Fruit fly (Drosophila melanogaster): ENCODE results near the gene MnM.

MnM gene

DNA sequence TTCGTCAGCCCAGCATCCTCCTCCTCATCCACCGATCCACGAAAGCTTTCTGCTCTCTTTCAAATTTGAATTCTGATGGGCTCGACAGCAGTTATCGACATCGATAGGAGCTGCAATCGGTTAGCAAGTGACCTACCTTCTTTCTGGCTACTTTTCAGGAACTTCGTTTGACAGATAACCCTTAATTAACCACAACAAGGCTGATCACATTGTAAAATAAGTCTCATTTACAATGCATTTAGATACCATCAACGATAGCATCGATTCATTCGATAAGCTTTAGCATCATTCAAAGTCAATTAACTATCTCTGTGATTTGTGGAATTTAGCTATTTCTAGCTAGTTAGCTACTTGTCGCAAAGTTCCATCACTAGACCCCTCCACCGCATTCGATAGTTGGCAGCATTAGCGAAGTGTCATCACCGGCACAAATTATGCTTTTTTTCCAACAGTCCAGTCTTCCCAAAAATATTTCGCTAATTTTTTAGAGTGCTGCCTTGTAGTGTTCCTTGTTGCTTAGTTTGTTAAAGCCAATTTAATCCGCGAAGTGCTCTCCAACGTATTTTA is at the start of gene MnM, which contains the start of gene Girdin (continued):
- TF ChIP-seq CG7963 (GFP tag; IDR thresholded peaks at IDR 0.05; ENCODE audit: partially characterized antibody) (0 out of 3 replicates have a peak, but pooled peaks have one; percentile 43), CG7786 (GFP tag; optimal IDR thresholded peaks at IDR 0.05) (peak; percentile 86), exex (tag; optimal IDR thresholded peaks at IDR 0.05) (no peak), B-H1 (GFP tag; IDR thresholded peaks at IDR 0.05) (no peak), PHDP (tag; optimal IDR thresholded peaks at IDR 0.05) (no peak), CG7745 (tag; optimal IDR thresholded peaks at IDR 0.05) (no peak), Atf3 (GFP tag; optimal IDR thresholded peaks at IDR 0.05) (peak; percentile 54), MESR4 (GFP tag; optimal IDR thresholded peaks at IDR 0.05) (peak; percentile 63), CG4730 (GFP tag; IDR thresholded peaks at IDR 0.05) (0 out of 2 replicates have a peak, but pooled peaks have one; percentile 11), Med (GFP tag) (peak; percentile 94), sens-2 (GFP tag; IDR thresholded peaks at IDR 0.05) (no peak), CG15601 (tag; optimal IDR thresholded peaks at IDR 0.05) (no peak), schlank (tag; optimal IDR thresholded peaks at IDR 0.05) (no peak), pfk (GFP tag; optimal IDR thresholded peaks at IDR 0.05) (no peak), CG3847 (GFP tag; IDR thresholded peaks at IDR 0.05) (peak; percentile 73), Lim3 (GFP tag; IDR thresholded peaks at IDR 0.05) (no peak), dpn (GFP tag; optimal IDR thresholded peaks at IDR 0.05) (peak; percentile 77 to 83), Usf (GFP tag; optimal IDR thresholded peaks at IDR 0.05) (no peak), CG2120 (GFP tag; optimal IDR thresholded peaks at IDR 0.05) (peak; percentile 91), CG10274 (GFP tag; optimal IDR thresholded peaks at IDR 0.05) (no peak), pho (GFP tag; optimal IDR thresholded peaks at IDR 0.05) (peak; percentile 86), gsb-n (tag; optimal IDR thresholded peaks at IDR 0.05) (peak; percentile 78), Fer3 (tag; optimal IDR thresholded peaks at IDR 0.05) (no peak), NC2β (GFP tag; optimal IDR thresholded peaks at IDR 0.05) (peak; percentile 51), CG6765 (GFP tag; optimal IDR thresholded peaks at IDR 0.05) (no peak), CG6854 (GFP tag; optimal IDR thresholded peaks at IDR 0.05) (no peak), onecut (GFP tag; IDR thresholded peaks at IDR 0.05) (no peak), cwo (GFP tag; optimal IDR thresholded peaks at IDR 0.05) (no peak), CG17385 (GFP tag; optimal IDR thresholded peaks at IDR 0.05) (no peak), pb (GFP tag; optimal IDR thresholded peaks at IDR 0.05) (peak; percentile 53), gcm (GFP tag; optimal IDR thresholded peaks at IDR 0.05) (no peak), usp (GFP tag; optimal IDR thresholded peaks at IDR 0.05) (no peak), z (GFP tag; IDR thresholded peaks at IDR 0.05) (no peak), CG1024 (GFP tag; IDR thresholded peaks at IDR 0.05) (no peak), Eip74EF (GFP tag; optimal IDR thresholded peaks at IDR 0.05) (no peak), CG8388 (GFP tag; optimal IDR thresholded peaks at IDR 0.05) (no peak), CG6813 (GFP tag; optimal IDR thresholded peaks at IDR 0.05) (no peak), Kr (GFP tag; optimal IDR thresholded peaks at IDR 0.05) (no peak), CG1603 (tag; optimal IDR thresholded peaks at IDR 0.05) (no peak), CG6689 (GFP tag; IDR thresholded peaks at IDR 0.05) (peak; percentile 42; the same call in 1 of the 2 replicates), oc (tag; optimal IDR thresholded peaks at IDR 0.05) (no peak), Dbx (GFP tag; IDR thresholded peaks at IDR 0.05) (peak; percentile 61), hkb (optimal IDR thresholded peaks at IDR 0.05) (peak; percentile 89), hkb (GFP tag; IDR thresholded peaks at IDR 0.05) (no peak), kah (GFP tag; optimal IDR thresholded peaks at IDR 0.05) (no peak), bsh (GFP tag; optimal IDR thresholded peaks at IDR 0.05) (peak in 1 of 2 experiments; percentile 41), CG18011 (GFP tag; optimal IDR thresholded peaks at IDR 0.05) (peak; percentile 65), Mrtf (GFP tag; IDR thresholded peaks at IDR 0.05) (no peak), Bdp1 (GFP tag; optimal IDR thresholded peaks at IDR 0.05) (peak; percentile 54), maf-S (GFP tag; optimal IDR thresholded peaks at IDR 0.05) (peak; percentile 75)
